Worm (Caenorhabditis elegans) whole organism, L2 larva: Measurements from ENCODE around the gene C52E4.7.
"Not testable (repeated sequence)": the region's sequence is repeated elsewhere in the genome, so short reads cannot be mapped to it uniquely, and the experiment has no call there.

Experiments used
- C34F6.9 ChIP-seq: fragments of 150-350 bp; optimal IDR thresholded peaks from 2 replicates; lab custom pipeline; 2014; ENCODE audit warnings: missing biosample characterization, missing genetic modification characterization
- F13H6.1 ChIP-seq: sonication (generic microtip); optimal IDR thresholded peaks from 2 replicates; lab custom pipeline; 2016; ENCODE audit warnings: missing genetic modification characterization, missing compliant biosample characterization
- Y55F3AM.14 ChIP-seq: fragments of 200-800 bp; sonication (Bioruptor generic); optimal IDR thresholded peaks from 2 replicates; lab custom pipeline; 2018; ENCODE audit warnings: mild to moderate bottlenecking, missing genetic modification characterization, missing compliant biosample characterization
- alr-1 ChIP-seq: fragments of 150-350 bp; optimal IDR thresholded peaks from 2 replicates; lab custom pipeline; 2014; ENCODE audit warnings: missing biosample characterization, missing genetic modification characterization
- aly-2 ChIP-seq: fragments of 150-350 bp; optimal IDR thresholded peaks from 2 replicates; lab custom pipeline; 2014; ENCODE audit warnings: missing biosample characterization, missing genetic modification characterization
- ama-1 ChIP-seq: fragments of 150-350 bp; optimal IDR thresholded peaks from 2 replicates; lab custom pipeline; 2018; ENCODE audit warnings: inconsistent platforms
- blmp-1 ChIP-seq: sonication (generic microtip); optimal IDR thresholded peaks from 2 replicates; lab custom pipeline; 2017; ENCODE audit warnings: missing genetic modification characterization, mild to moderate bottlenecking, missing compliant biosample characterization, antibody characterized with exemption, moderate library complexity; ENCODE audit not compliant: insufficient read depth
- ceh-82 ChIP-seq: fragments of 150-350 bp; optimal IDR thresholded peaks from 2 replicates; lab custom pipeline; 2014; ENCODE audit warnings: missing biosample characterization, missing genetic modification characterization
- crh-2 ChIP-seq: sonication (generic microtip); optimal IDR thresholded peaks from 2 replicates; lab custom pipeline; 2017; ENCODE audit warnings: missing biosample characterization, missing genetic modification characterization
- dmd-4 ChIP-seq: sonication (generic microtip); optimal IDR thresholded peaks from 2 replicates; lab custom pipeline; 2017; ENCODE audit warnings: missing biosample characterization, missing genetic modification characterization
- egl-27 ChIP-seq: sonication (generic microtip); optimal IDR thresholded peaks from 3 replicates; lab custom pipeline; 2017; ENCODE audit warnings: missing biosample characterization, missing genetic modification reagents, missing genetic modification characterization
- elt-1 ChIP-seq: fragments of 150-350 bp; optimal IDR thresholded peaks from 2 replicates; lab custom pipeline; 2014; ENCODE audit warnings: missing biosample characterization, missing genetic modification characterization
- elt-3 ChIP-seq: sonication (generic microtip); optimal IDR thresholded peaks from 2 replicates; lab custom pipeline; 2017; ENCODE audit warnings: missing biosample characterization, missing genetic modification characterization
- fos-1 ChIP-seq: fragments of 150-350 bp; optimal IDR thresholded peaks from 2 replicates; lab custom pipeline; 2014; ENCODE audit warnings: missing biosample characterization, missing genetic modification characterization
- gmeb-1 ChIP-seq: fragments of 150-350 bp; optimal IDR thresholded peaks from 2 replicates; lab custom pipeline; 2014; ENCODE audit warnings: missing biosample characterization, missing genetic modification characterization
- lin-13 ChIP-seq: fragments of 150-350 bp; optimal IDR thresholded peaks from 2 replicates; lab custom pipeline; 2014; ENCODE audit warnings: missing biosample characterization, missing genetic modification reagents, missing genetic modification characterization
- lin-39 ChIP-seq: fragments of 150-350 bp; optimal IDR thresholded peaks from 2 replicates; lab custom pipeline; 2014; ENCODE audit warnings: missing biosample characterization, missing genetic modification reagents, missing genetic modification characterization
- mab-5 ChIP-seq: fragments of 150-350 bp; optimal IDR thresholded peaks from 2 replicates; lab custom pipeline; 2014; ENCODE audit warnings: missing biosample characterization, missing genetic modification characterization
- mbf-1 ChIP-seq: sonication (generic microtip); optimal IDR thresholded peaks from 2 replicates; lab custom pipeline; 2017; ENCODE audit warnings: missing biosample characterization, missing genetic modification characterization
- nhr-10 ChIP-seq: sonication (generic microtip); optimal IDR thresholded peaks from 2 replicates; lab custom pipeline; 2017; ENCODE audit warnings: missing biosample characterization, missing genetic modification characterization
- nhr-11 ChIP-seq: fragments of 150-350 bp; optimal IDR thresholded peaks from 2 replicates; lab custom pipeline; 2014; ENCODE audit warnings: missing biosample characterization, missing genetic modification characterization
- nhr-12 ChIP-seq: fragments of 150-350 bp; optimal IDR thresholded peaks from 2 replicates; lab custom pipeline; 2014; ENCODE audit warnings: missing biosample characterization, missing genetic modification characterization
- nhr-21 ChIP-seq: fragments of 150-350 bp; optimal IDR thresholded peaks from 2 replicates; lab custom pipeline; 2014; ENCODE audit warnings: missing biosample characterization, missing genetic modification characterization
- nhr-237 ChIP-seq: fragments of 150-350 bp; optimal IDR thresholded peaks from 2 replicates; lab custom pipeline; 2014; ENCODE audit warnings: missing biosample characterization, missing genetic modification characterization
- sem-4 ChIP-seq: fragments of 150-350 bp; optimal IDR thresholded peaks from 2 replicates; lab custom pipeline; 2014; ENCODE audit warnings: missing biosample characterization, missing genetic modification reagents, missing genetic modification characterization
- sma-9 ChIP-seq, 2 experiments: fragments of 150-350 bp in 1 of 2; sonication (generic microtip) in 1 of 2; optimal IDR thresholded peaks; 2 replicates each; lab custom pipeline; 2014 to 2016; ENCODE audit warnings: missing genetic modification characterization in 2 of 2, mild to moderate bottlenecking in 1 of 2, missing biosample characterization in 1 of 2, missing compliant biosample characterization in 1 of 2, missing genetic modification reagents in 1 of 2, moderate library complexity in 1 of 2
- snpc-4 ChIP-seq: fragments of 150-350 bp; optimal IDR thresholded peaks from 2 replicates; lab custom pipeline; 2014; ENCODE audit warnings: missing biosample characterization, missing genetic modification characterization
- unc-55 ChIP-seq: fragments of 150-350 bp; sonication (generic microtip); optimal IDR thresholded peaks from 3 replicates; lab custom pipeline; 2014; ENCODE audit warnings: missing biosample characterization, missing genetic modification reagents, missing genetic modification characterization
- unc-62 ChIP-seq: fragments of 150-350 bp; optimal IDR thresholded peaks from 2 replicates; lab custom pipeline; 2014; ENCODE audit warnings: missing biosample characterization, missing genetic modification reagents, missing genetic modification characterization
- ztf-4 ChIP-seq: fragments of 150-350 bp; optimal IDR thresholded peaks from 2 replicates; lab custom pipeline; 2014; ENCODE audit warnings: missing biosample characterization, missing genetic modification characterization

The C52E4.7 gene

ce11 chrV:12004501-12004940, 10.4 kb downstream of the C52E4.7 start:
- TF ChIP-seq unc-55 (GFP tag; lab: Kevin White, UChicago): no peak
- peak; percentile 38 for TF ChIP-seq crh-2 (tag; lab: Kevin White, UChicago)
- no peak for TF ChIP-seq sma-9 (GFP tag; optimal IDR thresholded peaks at IDR 0.05; lab: Kevin White, UChicago)
- no peak for TF ChIP-seq sma-9 (tag; optimal IDR thresholded peaks at IDR 0.05; lab: Kevin White, UChicago)
- TF ChIP-seq gmeb-1 (tag; lab: Kevin White, UChicago): peak; percentile 9
- TF ChIP-seq blmp-1 (tag; lab: Kevin White, UChicago): no peak
- peak; percentile 38 for TF ChIP-seq lin-13 (GFP tag; lab: Kevin White, UChicago)
- peak; percentile 16 for TF ChIP-seq fos-1
- no peak for TF ChIP-seq mbf-1 (tag; lab: Kevin White, UChicago)

- TF ChIP-seq sem-4 (tag; lab: Kevin White, UChicago) (no peak), lin-13 (GFP tag; lab: Kevin White, UChicago) (no peak), nhr-21 (tag; lab: Kevin White, UChicago) (no peak), unc-62 (no peak), gmeb-1 (tag; lab: Kevin White, UChicago) (no peak), Y55F3AM.14 (GFP tag; lab: Kevin White, UChicago) (no peak)
These were observed 12.4 kb downstream of the C52E4.7 start, which contains the start of gene F57F5.3 for ce11 chrV:12006495-12006894. Gene F57F5.3, minus strand, starts transcription at chrV:12006595.

- no peak for TF ChIP-seq elt-1 (tag; lab: Kevin White, UChicago)
- peak; percentile 20 for TF ChIP-seq fos-1
- TF ChIP-seq nhr-11 (tag; lab: Kevin White, UChicago): no peak
- TF ChIP-seq mab-5 (tag; lab: Kevin White, UChicago): no peak
- no peak for TF ChIP-seq alr-1 (tag; lab: Kevin White, UChicago)
- no peak for TF ChIP-seq aly-2
- TF ChIP-seq unc-55 (GFP tag; lab: Kevin White, UChicago): no peak
- TF ChIP-seq sma-9 (GFP tag; optimal IDR thresholded peaks at IDR 0.05; lab: Kevin White, UChicago): peak; percentile 11
- no peak for TF ChIP-seq sma-9 (tag; optimal IDR thresholded peaks at IDR 0.05; lab: Kevin White, UChicago)
- no peak for TF ChIP-seq ceh-82 (tag; lab: Kevin White, UChicago)
- no peak for TF ChIP-seq nhr-12 (tag; lab: Kevin White, UChicago)
- no peak for TF ChIP-seq C34F6.9 (tag; lab: Kevin White, UChicago)
- TF ChIP-seq nhr-10 (tag; lab: Kevin White, UChicago): no peak
- TF ChIP-seq F13H6.1 (tag; lab: Kevin White, UChicago): no peak
- no peak for TF ChIP-seq elt-3 (tag; lab: Kevin White, UChicago)
- no peak for TF ChIP-seq gmeb-1 (tag; lab: Kevin White, UChicago)
- TF ChIP-seq dmd-4 (tag; lab: Kevin White, UChicago): no peak
- TF ChIP-seq unc-62: no peak
- TF ChIP-seq ama-1 (lab: Kevin White, UChicago): no peak
- TF ChIP-seq snpc-4 (tag; lab: Kevin White, UChicago): no peak
- TF ChIP-seq ztf-4 (tag; lab: Kevin White, UChicago): no peak
- TF ChIP-seq blmp-1 (tag; lab: Kevin White, UChicago): peak; percentile 95
- TF ChIP-seq nhr-237 (tag; lab: Kevin White, UChicago): no peak
- no peak for TF ChIP-seq egl-27 (tag; lab: Kevin White, UChicago)
- TF ChIP-seq crh-2 (tag; lab: Kevin White, UChicago): no peak
These were observed 17.6 kb downstream of the C52E4.7 start for ce11 chrV:12011686-12012085.

- TF ChIP-seq fos-1 (no peak), nhr-11 (tag; lab: Kevin White, UChicago) (no peak), crh-2 (tag; lab: Kevin White, UChicago) (no peak)
These were observed 19.2 kb downstream of the C52E4.7 start, which contains the start of gene add-2 for ce11 chrV:12013298-12013697. Gene add-2, minus strand, starts transcription at chrV:12013406.

ce11 chrV:12020026-12020425, 25.9 kb downstream of the C52E4.7 start, which contains the start of gene F10C2.3:
Gene F10C2.3, plus strand, starts transcription at chrV:12020326.
- not testable (repeated sequence) for TF ChIP-seq lin-13 (GFP tag; lab: Kevin White, UChicago); mab-5 (tag; lab: Kevin White, UChicago); nhr-12 (tag; lab: Kevin White, UChicago)

- TF ChIP-seq fos-1 (peak; percentile 58), lin-39 (tag; lab: Kevin White, UChicago) (no peak), ztf-4 (tag; lab: Kevin White, UChicago) (no peak), dmd-4 (tag; lab: Kevin White, UChicago) (no peak)
These were observed 26.8 kb downstream of the C52E4.7 start for ce11 chrV:12020940-12021339.
